Worm (Caenorhabditis elegans): Measurements from ENCODE around the gene nhr-108.

nhr-108 gene

ce11 chrV:15891279-15891678 lies 33.0 kb downstream of the nhr-108 start:
- TF ChIP-seq unc-62 (GFP tag; optimal IDR thresholded peaks at IDR 0.05) = no peak

DNA sequence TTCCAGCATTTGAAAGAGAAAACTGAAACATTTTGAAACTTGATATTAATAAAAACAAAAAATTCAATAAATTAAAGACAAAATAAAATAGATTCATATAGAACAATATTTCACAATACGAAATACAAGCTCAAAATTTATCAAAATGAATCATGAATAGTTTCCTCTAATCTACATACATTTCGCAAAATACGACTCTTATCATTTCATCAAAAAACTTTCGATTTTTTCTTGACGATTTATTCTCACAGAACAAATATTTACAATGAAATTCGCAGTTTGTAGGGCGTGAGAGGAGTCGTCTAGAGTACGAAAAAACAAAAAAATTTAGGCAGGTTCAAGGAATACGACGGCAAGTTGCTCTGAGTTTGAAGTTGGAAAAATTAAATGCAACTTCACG lies 34.2 kb downstream of the nhr-108 start:
- TF ChIP-seq unc-62 (GFP tag; optimal IDR thresholded peaks at IDR 0.05) = no peak

ce11 chrV:15888751-15889150 lies 35.5 kb downstream of the nhr-108 start, which contains the start of gene cgt-1:
Gene cgt-1, minus strand, starts transcription at chrV:15888851.
- no peak for TF ChIP-seq unc-62 (GFP tag; optimal IDR thresholded peaks at IDR 0.05)

DNA sequence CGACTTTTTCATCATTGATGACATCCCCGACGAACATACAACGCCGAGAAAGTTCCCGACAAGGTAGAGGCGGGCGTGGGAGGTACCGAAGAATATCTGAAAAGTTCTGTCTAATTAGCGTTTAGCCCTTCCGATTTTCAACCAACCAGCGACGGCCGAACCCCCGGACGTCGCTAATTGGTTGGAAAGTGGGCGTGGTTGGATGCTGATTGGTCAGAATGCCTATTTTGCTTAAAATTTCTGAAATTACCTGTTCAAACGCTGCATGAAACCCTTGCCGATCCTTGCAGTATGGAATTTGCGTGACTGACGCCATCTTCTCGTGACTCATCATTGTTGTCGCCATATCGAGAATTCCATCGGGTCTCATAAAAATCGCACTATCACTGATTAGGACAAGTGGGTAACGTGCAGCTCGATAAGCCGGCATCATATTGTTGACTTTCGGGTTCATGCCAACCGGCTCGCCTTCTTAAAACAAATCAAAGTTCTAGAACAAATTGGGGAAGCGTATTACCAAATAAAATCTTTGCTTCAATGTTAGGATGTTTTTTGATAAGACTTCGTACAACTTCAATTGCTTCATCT lies 36.5 kb downstream of the nhr-108 start:
- no peak for TF ChIP-seq unc-62 (GFP tag; optimal IDR thresholded peaks at IDR 0.05)

ce11 chrV:15885967-15886366 lies 38.3 kb downstream of the nhr-108 start, which contains the start of gene T06C12.9:
Gene T06C12.9, minus strand, starts transcription at chrV:15886067.
- no peak for TF ChIP-seq unc-62 (GFP tag; optimal IDR thresholded peaks at IDR 0.05)

DNA sequence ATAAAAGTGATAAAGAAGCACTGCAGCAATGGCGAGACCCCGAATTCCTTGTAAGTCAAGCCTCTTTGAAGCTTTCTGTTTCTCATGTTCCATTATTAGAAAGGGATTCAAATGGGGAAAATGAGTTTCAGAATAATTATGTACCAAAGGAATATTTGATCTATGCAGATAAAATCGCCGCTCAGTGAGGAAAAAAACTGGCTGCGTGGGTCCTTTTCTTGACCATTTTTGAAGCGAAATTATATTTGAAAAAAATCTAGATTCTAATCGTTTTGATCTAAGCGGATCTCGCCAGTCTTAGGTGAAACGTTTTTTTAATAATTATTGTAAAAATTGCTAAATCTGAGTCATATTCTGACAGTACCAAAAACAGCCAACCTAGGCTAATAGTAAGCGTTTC lies 39.6 kb downstream of the nhr-108 start, which contains the start of gene oac-42:
Gene oac-42 (minus strand): TSS at position 101 of the 400 bp plus-strand sequence.
- TF ChIP-seq unc-62 (GFP tag; optimal IDR thresholded peaks at IDR 0.05) = no peak

ce11 chrV:15880705-15881104 lies 43.6 kb downstream of the nhr-108 start:
- TF ChIP-seq unc-62 (GFP tag; optimal IDR thresholded peaks at IDR 0.05) = no peak

DNA sequence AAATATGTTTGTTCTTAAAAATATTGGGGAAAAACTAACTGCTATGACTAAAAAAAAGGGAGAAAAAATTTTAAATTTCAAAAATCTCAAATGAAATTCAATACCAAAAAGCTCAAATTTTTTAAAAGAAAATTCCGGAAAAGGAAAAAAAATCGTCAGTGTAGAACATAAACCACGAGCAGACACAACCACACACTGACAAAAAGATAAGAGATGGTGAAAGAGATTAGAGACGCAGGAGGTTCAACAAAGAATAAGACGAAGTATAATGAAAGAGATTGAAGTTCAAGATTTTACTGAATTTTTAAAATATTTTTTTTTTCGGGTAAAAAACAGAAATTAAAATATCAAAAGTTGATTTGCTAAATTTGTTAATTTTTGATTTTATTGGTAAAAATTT lies 44.2 kb downstream of the nhr-108 start:
- no peak for TF ChIP-seq unc-62 (GFP tag; optimal IDR thresholded peaks at IDR 0.05)

ce11 chrV:15879508-15879907 lies 44.8 kb downstream of the nhr-108 start, which contains the start of gene nhr-84:
Gene nhr-84, minus strand, starts transcription at chrV:15879608.
- no peak for TF ChIP-seq unc-62 (GFP tag; optimal IDR thresholded peaks at IDR 0.05)

ce11 chrV:15876308-15876707 lies 48.0 kb downstream of the nhr-108 start, which contains the start of gene nhr-102:
Gene nhr-102, minus strand, starts transcription at chrV:15876408.
- no peak for TF ChIP-seq unc-62 (GFP tag; optimal IDR thresholded peaks at IDR 0.05)

ce11 chrV:15873762-15874161 lies 50.5 kb downstream of the nhr-108 start:
- TF ChIP-seq unc-62 (GFP tag; optimal IDR thresholded peaks at IDR 0.05) = no peak

All from whole organism, dauer.